Worm (Caenorhabditis elegans) whole organism, L4 larva: ENCODE results near the gene cki-1.

Experiments used
- aha-1 ChIP-seq: fragments of 150-350 bp; peaks from one replicate; lab custom pipeline; 2014; ENCODE audit warnings: missing biosample characterization, missing genetic modification characterization
- ama-1 ChIP-seq: fragments of 150-350 bp; optimal IDR thresholded peaks from 2 replicates; lab custom pipeline; 2014; ENCODE audit warnings: inconsistent platforms, mixed read lengths
- ceh-32 ChIP-seq: sonication (generic microtip); optimal IDR thresholded peaks from 2 replicates; lab custom pipeline; 2016; ENCODE audit warnings: mild to moderate bottlenecking, missing genetic modification characterization, missing compliant biosample characterization; ENCODE audit not compliant: poor library complexity
- ces-1 ChIP-seq: fragments of 150-350 bp; sonication (generic microtip); optimal IDR thresholded peaks from 4 replicates; lab custom pipeline; 2014; ENCODE audit warnings: missing biosample characterization, missing genetic modification reagents, missing genetic modification characterization
- dpl-1 ChIP-seq: fragments of 150-350 bp; optimal IDR thresholded peaks from 2 replicates; lab custom pipeline; 2014; ENCODE audit warnings: missing biosample characterization, missing genetic modification reagents, missing genetic modification characterization
- egl-27 ChIP-seq: sonication (generic microtip); optimal IDR thresholded peaks from 3 replicates; lab custom pipeline; 2017; ENCODE audit warnings: missing biosample characterization, missing genetic modification reagents, missing genetic modification characterization
- lin-13 ChIP-seq: fragments of 150-350 bp; optimal IDR thresholded peaks from 2 replicates; lab custom pipeline; 2014; ENCODE audit warnings: missing biosample characterization, missing genetic modification reagents, missing genetic modification characterization
- lsy-2 ChIP-seq, 2 experiments: fragments of 150-350 bp in 1 of 2; sonication (generic microtip) in 1 of 2; optimal IDR thresholded peaks; 2 replicates each; lab custom pipeline; 2014 to 2017; ENCODE audit warnings: missing biosample characterization in 2 of 2, missing genetic modification characterization in 2 of 2
- nhr-237 ChIP-seq: sonication (generic microtip); optimal IDR thresholded peaks from 2 replicates; lab custom pipeline; 2017; ENCODE audit warnings: missing biosample characterization, missing genetic modification characterization
- nhr-6 ChIP-seq: fragments of 150-350 bp; optimal IDR thresholded peaks from 2 replicates; lab custom pipeline; 2014; ENCODE audit warnings: missing biosample characterization, missing genetic modification characterization
- unc-130 ChIP-seq: sonication (generic microtip); optimal IDR thresholded peaks from 2 replicates; lab custom pipeline; 2016; ENCODE audit warnings: missing genetic modification reagents, missing genetic modification characterization, missing compliant biosample characterization
- unc-39 ChIP-seq: sonication (generic microtip); optimal IDR thresholded peaks from 2 replicates; lab custom pipeline; 2017; ENCODE audit warnings: missing biosample characterization, missing genetic modification characterization
- ztf-11 ChIP-seq: fragments of 150-350 bp; optimal IDR thresholded peaks from 2 replicates; lab custom pipeline; 2014; ENCODE audit warnings: missing biosample characterization, missing genetic modification characterization

- TF ChIP-seq dpl-1 (GFP tag; lab: Kevin White, UChicago): no peak
- no peak for TF ChIP-seq unc-39 (tag; lab: Kevin White, UChicago)
- TF ChIP-seq unc-130 (GFP tag; lab: Kevin White, UChicago): no peak
- no peak for TF ChIP-seq egl-27 (tag; lab: Kevin White, UChicago)
- no peak for TF ChIP-seq ama-1 (lab: Kevin White, UChicago)
- TF ChIP-seq ztf-11 (tag; lab: Kevin White, UChicago): no peak
- TF ChIP-seq nhr-237 (tag; lab: Kevin White, UChicago): no peak
- no peak for TF ChIP-seq ceh-32 (tag; lab: Kevin White, UChicago)
- TF ChIP-seq lsy-2 (tag; optimal IDR thresholded peaks at IDR 0.05; lab: Kevin White, UChicago): no peak
- TF ChIP-seq lin-13 (GFP tag; lab: Kevin White, UChicago): no peak
- no peak for TF ChIP-seq aha-1 (tag; lab: Kevin White, UChicago)
- no peak for TF ChIP-seq nhr-6
- no peak for TF ChIP-seq ces-1 (GFP tag; lab: Kevin White, UChicago)
These were observed 4.4 kb downstream of the cki-1 start for ce11 chrII:7815406-7815805.
